Worm (Caenorhabditis elegans) whole organism, mixed stage, embryonic: ENCODE measurements around the gene tsp-3.

Source experiments
- M03D4.4 ChIP-seq: sonication (generic microtip); optimal IDR thresholded peaks from 2 replicates; lab custom pipeline; 2017; ENCODE audit warnings: mild to moderate bottlenecking, missing genetic modification characterization, missing compliant biosample characterization
- ceh-43 ChIP-seq: fragments of 200-800 bp; sonication (Bioruptor generic); optimal IDR thresholded peaks from 2 replicates; lab custom pipeline; 2018; ENCODE audit warnings: mild to moderate bottlenecking, missing genetic modification characterization, moderate library complexity, missing compliant biosample characterization
- elt-1 ChIP-seq: sonication (generic microtip); optimal IDR thresholded peaks from 2 replicates; lab custom pipeline; 2017; ENCODE audit warnings: missing genetic modification characterization, mild to moderate bottlenecking, missing compliant biosample characterization, antibody characterized with exemption, moderate library complexity, borderline replicate concordance; ENCODE audit not compliant: insufficient read depth
- lsy-2 ChIP-seq: fragments of 150-350 bp; optimal IDR thresholded peaks from 2 replicates; lab custom pipeline; 2014; ENCODE audit warnings: missing biosample characterization, missing genetic modification characterization
- nhr-28 ChIP-seq: fragments of 150-350 bp; optimal IDR thresholded peaks from 2 replicates; lab custom pipeline; 2014; ENCODE audit warnings: missing biosample characterization, missing genetic modification characterization
- nhr-76 ChIP-seq: sonication (generic microtip); optimal IDR thresholded peaks from 2 replicates; lab custom pipeline; 2017; ENCODE audit warnings: missing biosample characterization, missing genetic modification characterization
- unc-39 ChIP-seq: fragments of 150-350 bp; optimal IDR thresholded peaks from 2 replicates; lab custom pipeline; 2014; ENCODE audit warnings: missing biosample characterization, missing genetic modification characterization
- unc-62 ChIP-seq: fragments of 150-350 bp; optimal IDR thresholded peaks from 2 replicates; lab custom pipeline; 2014; ENCODE audit warnings: missing biosample characterization, missing genetic modification reagents, missing genetic modification characterization

DNA sequence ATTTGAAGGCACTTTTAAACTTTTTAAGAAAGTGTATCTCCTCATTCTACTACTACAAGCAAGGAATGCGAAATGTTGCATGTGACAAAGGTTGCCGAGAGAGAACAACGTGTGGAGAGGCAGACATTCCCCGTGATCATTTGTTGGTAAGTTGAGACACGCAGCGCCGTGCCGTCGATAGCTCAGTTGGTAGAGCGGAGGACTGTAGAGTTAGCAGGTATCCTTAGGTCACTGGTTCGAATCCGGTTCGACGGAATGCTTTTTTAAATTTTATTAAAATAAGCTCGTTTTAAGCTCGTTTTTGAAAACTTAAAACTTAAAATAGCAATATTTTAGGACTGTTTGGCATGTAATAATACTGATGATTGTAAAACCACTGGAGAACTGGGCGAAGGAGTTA, 11.9 kb downstream of the tsp-3 start:
- TF ChIP-seq nhr-28 (tag; lab: Kevin White, UChicago) = no peak
- TF ChIP-seq unc-39 (tag; lab: Kevin White, UChicago) = no peak
- TF ChIP-seq nhr-76 (tag; lab: Kevin White, UChicago) = no peak
- TF ChIP-seq ceh-43 = no peak
- no peak for TF ChIP-seq lsy-2 (tag; lab: Kevin White, UChicago)
- TF ChIP-seq M03D4.4 (tag; lab: Kevin White, UChicago) = peak; percentile 15
- no peak for TF ChIP-seq unc-62
- TF ChIP-seq elt-1 = no peak
